Fruit fly (Drosophila melanogaster): ENCODE measurements around the gene Vps16B.

The Vps16B gene

DNA sequence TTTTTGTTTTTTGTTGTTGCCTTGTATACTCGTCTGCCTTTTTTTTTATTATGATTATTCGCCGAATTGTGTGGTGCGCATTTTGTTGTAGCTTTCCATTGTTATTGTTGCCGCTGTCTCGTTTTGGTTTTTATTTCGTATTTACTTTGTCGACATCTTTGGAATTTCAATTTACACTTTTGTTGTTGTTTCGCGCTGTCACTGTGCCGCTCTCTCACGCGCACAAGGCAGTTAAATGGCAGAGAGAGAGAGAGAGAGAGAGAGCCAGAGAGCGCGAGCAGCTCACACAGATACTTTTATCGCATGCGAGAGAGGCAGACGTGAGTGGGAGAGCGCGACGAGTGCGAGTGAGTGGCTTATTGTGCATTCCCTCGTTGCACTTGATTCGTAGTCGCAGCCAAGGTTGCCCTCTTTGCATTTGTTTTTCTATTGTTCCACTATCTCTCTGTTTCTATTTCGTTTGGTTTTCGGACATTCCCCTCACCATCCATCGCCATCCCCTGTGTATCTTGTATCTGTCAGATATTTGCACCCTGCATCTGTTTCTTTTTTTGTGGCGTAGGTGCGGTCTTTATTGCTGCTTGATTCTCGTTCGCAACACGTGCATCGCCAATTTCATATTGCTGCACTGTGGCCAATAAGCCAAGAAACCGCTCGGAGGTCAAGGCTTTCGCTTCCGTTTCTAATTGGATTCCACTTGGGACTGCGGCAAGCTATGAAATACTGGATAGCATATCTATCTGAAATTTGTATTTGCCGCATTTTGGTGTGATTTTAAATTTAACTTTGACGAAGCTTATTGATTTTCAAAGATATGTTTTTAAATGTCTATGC lies 41.7 kb downstream of the Vps16B start (continued):
- peak; percentile 49; the same call in 1 of the 2 replicates for TF ChIP-seq tna (GFP tag; IDR thresholded peaks at IDR 0.05; ENCODE audit: partially characterized antibody)
- TF ChIP-seq CG8359 (GFP tag; optimal IDR thresholded peaks at IDR 0.05; ENCODE audit: borderline replicate concordance), result peak; percentile 20
- 0 out of 2 replicates have a peak, but pooled peaks have one; percentile 25 for TF ChIP-seq onecut (GFP tag; IDR thresholded peaks at IDR 0.05)
- TF ChIP-seq Atf6 (GFP tag; IDR thresholded peaks at IDR 0.05), result no peak
- peak; percentile 43 for TF ChIP-seq CG33557 (GFP tag; optimal IDR thresholded peaks at IDR 0.05)
- TF ChIP-seq sens (GFP tag), result peak; percentile 31
- peak; percentile 16 for TF ChIP-seq CG15696 (tag; optimal IDR thresholded peaks at IDR 0.05)
- peak; percentile 25 for TF ChIP-seq fd64A (GFP tag; optimal IDR thresholded peaks at IDR 0.05)
- TF ChIP-seq CG11093 (GFP tag; IDR thresholded peaks at IDR 0.05), result no peak
- no peak for TF ChIP-seq CG12659 (GFP tag; optimal IDR thresholded peaks at IDR 0.05)
- no peak for TF ChIP-seq dysf (GFP tag; IDR thresholded peaks at IDR 0.05)
- TF ChIP-seq CG7987 (GFP tag; optimal IDR thresholded peaks at IDR 0.05), result peak; percentile 43
- no peak for TF ChIP-seq pan (optimal IDR thresholded peaks at IDR 0.05)
- peak in 1 of 2 experiments; percentile 34 for TF ChIP-seq pan (GFP tag; optimal IDR thresholded peaks at IDR 0.05 in 1 of 2, IDR thresholded peaks at IDR 0.05 in 1 of 2)
- peak in 1 of 3 experiments; percentile 15 for TF ChIP-seq Stat92E (GFP tag; optimal IDR thresholded peaks at IDR 0.05)
- 0 out of 2 replicates have a peak, but pooled peaks have one; percentile 47 for TF ChIP-seq sna (GFP tag; IDR thresholded peaks at IDR 0.05; ENCODE audit: partially characterized antibody)
- TF ChIP-seq CG15479 (GFP tag; optimal IDR thresholded peaks at IDR 0.05), result peak; percentile 88
- peak; percentile 87 for TF ChIP-seq D (optimal IDR thresholded peaks at IDR 0.05)
- no peak for TF ChIP-seq D (GFP tag; optimal IDR thresholded peaks at IDR 0.05)
- peak; percentile 71 for TF ChIP-seq bbx (GFP tag; IDR thresholded peaks at IDR 0.05; ENCODE audit: partially characterized antibody)
- peak; percentile 85 for TF ChIP-seq CG34224 (GFP tag; IDR thresholded peaks at IDR 0.05; ENCODE audit: partially characterized antibody)
- TF ChIP-seq CG13296 (GFP tag; optimal IDR thresholded peaks at IDR 0.05), result peak; percentile 18
- peak; percentile 47 for TF ChIP-seq mirr (GFP tag; optimal IDR thresholded peaks at IDR 0.05)
- peak; percentile 19; the same call in 1 of the 3 replicates for TF ChIP-seq CG6791 (GFP tag; IDR thresholded peaks at IDR 0.05; ENCODE audit: partially characterized antibody)
- no peak for TF ChIP-seq nmo (GFP tag; optimal IDR thresholded peaks at IDR 0.05)
- peak; percentile 53; the same call in 1 of the 2 replicates for TF ChIP-seq CG32532 (GFP tag; IDR thresholded peaks at IDR 0.05)
- TF ChIP-seq ken (GFP tag; IDR thresholded peaks at IDR 0.05), result no peak
- TF ChIP-seq kah (GFP tag; optimal IDR thresholded peaks at IDR 0.05), result peak; percentile 20
- TF ChIP-seq HLHmδ (GFP tag; optimal IDR thresholded peaks at IDR 0.05), result peak; percentile 81
- TF ChIP-seq CG4707 (GFP tag; optimal IDR thresholded peaks at IDR 0.05), result peak; percentile 22
- TF ChIP-seq lbe (GFP tag; optimal IDR thresholded peaks at IDR 0.05), result peak; percentile 84
- no peak for TF ChIP-seq Sox100B (GFP tag; optimal IDR thresholded peaks at IDR 0.05)
- TF ChIP-seq yki (optimal IDR thresholded peaks at IDR 0.05), result peak; percentile 100
- TF ChIP-seq CG3726 (GFP tag; IDR thresholded peaks at IDR 0.05), result no peak
- TF ChIP-seq nom (GFP tag; optimal IDR thresholded peaks at IDR 0.05), result peak; percentile 23
- TF ChIP-seq chinmo (GFP tag; IDR thresholded peaks at IDR 0.05; ENCODE audit: partially characterized antibody), result peak; percentile 97
- TF ChIP-seq Trl (optimal IDR thresholded peaks at IDR 0.05), result peak; percentile 100
- peak; percentile 65 for TF ChIP-seq Trl (GFP tag; optimal IDR thresholded peaks at IDR 0.05)
- TF ChIP-seq sqz (GFP tag; optimal IDR thresholded peaks at IDR 0.05), result peak; percentile 54
- peak; percentile 98 for TF ChIP-seq z (GFP tag; IDR thresholded peaks at IDR 0.05)
- TF ChIP-seq kni (GFP tag; optimal IDR thresholded peaks at IDR 0.05), result peak; percentile 46
- TF ChIP-seq salm (tag; optimal IDR thresholded peaks at IDR 0.05), result no peak
- TF ChIP-seq Drgx (GFP tag; IDR thresholded peaks at IDR 0.05), result 0 out of 2 replicates have a peak, but pooled peaks have one; percentile 37
- TF ChIP-seq zen2 (GFP tag; IDR thresholded peaks at IDR 0.05; ENCODE audit: partially characterized antibody), result peak; percentile 83; the same call in 2 of the 3 replicates
- TF ChIP-seq ATbp (GFP tag; optimal IDR thresholded peaks at IDR 0.05), result peak; percentile 40
- TF ChIP-seq Rfx (GFP tag; IDR thresholded peaks at IDR 0.05), result peak; percentile 25; the same call in 1 of the 2 replicates
- TF ChIP-seq ci (GFP tag; IDR thresholded peaks at IDR 0.05), result peak; percentile 57; the same call in 1 of the 3 replicates

Data from whole organism, embryonic.